Fruit fly (Drosophila melanogaster) whole organism, embryonic: Measurements from ENCODE around the gene CG11629.
A peak's percentile ranks its signal among the peaks of the same experiment; 100 is the strongest.

Experiments
- Blimp-1 ChIP-seq: fragments of 200-800 bp; sonication (Bioruptor generic); optimal IDR thresholded peaks from 3 replicates; lab custom pipeline; 2018; ENCODE audit warnings: missing biosample characterization, missing genetic modification characterization, mild to moderate bottlenecking, moderate library complexity, missing genetic modification reagents
- BtbVII ChIP-seq: fragments of 200-800 bp; sonication (Bioruptor generic); optimal IDR thresholded peaks from 3 replicates; lab custom pipeline; 2017; ENCODE audit warnings: missing biosample characterization, mild to moderate bottlenecking, missing genetic modification characterization
- CG10321 ChIP-seq: fragments of 200-800 bp; sonication (Bioruptor generic); IDR thresholded peaks from 2 replicates; pipeline ENCODE4 v1.3.6; 2022; ENCODE audit warnings: missing biosample characterization, missing genetic modification characterization
- CG10366 ChIP-seq: fragments of 200-800 bp; sonication (Bioruptor generic); IDR thresholded peaks from 2 replicates; pipeline ENCODE4 v1.3.6; 2022; ENCODE audit warnings: missing biosample characterization, missing genetic modification characterization
- CG10462 ChIP-seq: fragments of 200-800 bp; sonication (Bioruptor generic); optimal IDR thresholded peaks from 2 replicates; lab custom pipeline; 2016; ENCODE audit warnings: missing biosample characterization, missing genetic modification characterization
- CG15479 ChIP-seq: fragments of 200-800 bp; sonication (Bioruptor generic); optimal IDR thresholded peaks from 3 replicates; lab custom pipeline; 2019; ENCODE audit warnings: missing biosample characterization, mild to moderate bottlenecking, missing genetic modification characterization, moderate library complexity
- CG1647 ChIP-seq: fragments of 200-800 bp; sonication (Bioruptor generic); optimal IDR thresholded peaks from 3 replicates; lab custom pipeline; 2016; ENCODE audit warnings: missing biosample characterization, missing genetic modification characterization
- CG16813 ChIP-seq: fragments of 200-800 bp; sonication (Bioruptor generic); IDR thresholded peaks from 3 replicates; pipeline ENCODE4 v1.3.6; 2022; ENCODE audit warnings: missing biosample characterization, missing genetic modification characterization; ENCODE audit not compliant: partially characterized antibody
- CG17328 ChIP-seq: fragments of 200-800 bp; sonication (Bioruptor generic); IDR thresholded peaks from 2 replicates; pipeline ENCODE4 v1.3.6; 2022; ENCODE audit warnings: missing biosample characterization, missing genetic modification characterization
- CG17359 ChIP-seq: fragments of 200-800 bp; sonication (Bioruptor generic); optimal IDR thresholded peaks from 3 replicates; lab custom pipeline; 2018; ENCODE audit warnings: missing biosample characterization, mild to moderate bottlenecking, missing genetic modification characterization, moderate library complexity
- CG17912 ChIP-seq: fragments of 200-800 bp; sonication (Bioruptor generic); optimal IDR thresholded peaks from 2 replicates; lab custom pipeline; 2018; ENCODE audit warnings: missing biosample characterization, mild to moderate bottlenecking, missing genetic modification characterization
- CG1832 ChIP-seq: fragments of 200-800 bp; sonication (Bioruptor generic); optimal IDR thresholded peaks from 2 replicates; lab custom pipeline; 2017; ENCODE audit warnings: missing biosample characterization, mild to moderate bottlenecking, missing genetic modification characterization, inconsistent platforms
- CG2199 ChIP-seq: fragments of 200-800 bp; sonication (Bioruptor generic); IDR thresholded peaks from 3 replicates; pipeline ENCODE4 v1.3.6; 2022; ENCODE audit warnings: missing biosample characterization, missing genetic modification characterization
- CG6791 ChIP-seq: fragments of 200-800 bp; sonication (Bioruptor generic); IDR thresholded peaks from 3 replicates; pipeline ENCODE4 v1.3.6; 2022; ENCODE audit warnings: missing biosample characterization, missing genetic modification characterization; ENCODE audit not compliant: partially characterized antibody
- CG6854 ChIP-seq: fragments of 200-800 bp; sonication (Bioruptor generic); optimal IDR thresholded peaks from 3 replicates; lab custom pipeline; 2017; ENCODE audit warnings: missing biosample characterization, mild to moderate bottlenecking, missing genetic modification characterization
- CG7556 ChIP-seq: fragments of 200-800 bp; sonication (Bioruptor generic); optimal IDR thresholded peaks from 2 replicates; lab custom pipeline; 2017; ENCODE audit warnings: missing biosample characterization, mild to moderate bottlenecking, missing genetic modification characterization
- CG7745 ChIP-seq: fragments of 200-800 bp; sonication (Bioruptor generic); optimal IDR thresholded peaks from 2 replicates; lab custom pipeline; 2018; ENCODE audit warnings: missing biosample characterization, mild to moderate bottlenecking, missing genetic modification characterization, moderate library complexity
- CG8089 ChIP-seq: fragments of 200-800 bp; sonication (Bioruptor generic); optimal IDR thresholded peaks from 3 replicates; lab custom pipeline; 2016; ENCODE audit warnings: missing biosample characterization, missing genetic modification characterization
- CG9797 ChIP-seq: fragments of 200-800 bp; sonication (Bioruptor generic); optimal IDR thresholded peaks from 3 replicates; lab custom pipeline; 2018; ENCODE audit warnings: missing biosample characterization, mild to moderate bottlenecking, missing genetic modification characterization
- Dll ChIP-seq: fragments of 200-800 bp; sonication (Bioruptor generic); IDR thresholded peaks from 4 replicates; pipeline ENCODE4 v1.3.6; 2022; ENCODE audit warnings: missing biosample characterization, missing genetic modification characterization; ENCODE audit not compliant: partially characterized antibody
- Ets65A ChIP-seq: fragments of 200-800 bp; sonication (Bioruptor generic); peaks from one replicate; lab custom pipeline; 2016; ENCODE audit warnings: missing biosample characterization, missing genetic modification characterization
- Kr ChIP-seq: fragments of 200-800 bp; sonication (Bioruptor generic); optimal IDR thresholded peaks from 2 replicates; lab custom pipeline; 2017; ENCODE audit warnings: missing biosample characterization, mild to moderate bottlenecking, missing genetic modification characterization
- Max ChIP-seq: fragments of 200-800 bp; sonication (Bioruptor generic); optimal IDR thresholded peaks from 2 replicates; lab custom pipeline; 2016; ENCODE audit warnings: missing biosample characterization, mild to moderate bottlenecking, missing genetic modification characterization
- Med ChIP-seq: fragments of 200-800 bp; sonication (Bioruptor generic); peaks from one replicate; lab custom pipeline; 2016; ENCODE audit warnings: missing biosample characterization, missing genetic modification characterization, mild to moderate bottlenecking, inconsistent platforms, moderate library complexity
- Mes4 ChIP-seq: fragments of 200-800 bp; sonication (Bioruptor generic); optimal IDR thresholded peaks from 2 replicates; lab custom pipeline; 2016; ENCODE audit warnings: missing biosample characterization, missing genetic modification characterization
- NC2α ChIP-seq: fragments of 200-800 bp; sonication (Bioruptor generic); optimal IDR thresholded peaks from 2 replicates; lab custom pipeline; 2016; ENCODE audit warnings: missing biosample characterization, missing genetic modification characterization
- Nf-YB ChIP-seq: fragments of 200-800 bp; sonication (Bioruptor generic); optimal IDR thresholded peaks from 3 replicates; lab custom pipeline; 2019; ENCODE audit warnings: missing biosample characterization, mild to moderate bottlenecking, missing genetic modification characterization, moderate library complexity
- Nf-YC ChIP-seq: fragments of 200-800 bp; optimal IDR thresholded peaks from 3 replicates; lab custom pipeline; 2019; ENCODE audit warnings: missing biosample characterization, mild to moderate bottlenecking, missing genetic modification characterization, moderate library complexity
- Ssrp ChIP-seq: fragments of 200-800 bp; sonication (Bioruptor generic); optimal IDR thresholded peaks from 2 replicates; lab custom pipeline; 2018; ENCODE audit warnings: missing biosample characterization, mild to moderate bottlenecking, missing genetic modification characterization, moderate library complexity
- abd-A ChIP-seq: fragments of 200-800 bp; sonication (Bioruptor generic); optimal IDR thresholded peaks from 3 replicates; lab custom pipeline; 2019; ENCODE audit warnings: missing biosample characterization, mild to moderate bottlenecking, missing genetic modification characterization, moderate library complexity
- ato ChIP-seq: fragments of 200-800 bp; sonication (Bioruptor generic); IDR thresholded peaks from 2 replicates; pipeline ENCODE4 v1.3.6; 2022; ENCODE audit warnings: missing biosample characterization, missing genetic modification characterization; ENCODE audit not compliant: partially characterized antibody
- cad ChIP-seq: fragments of >200 bp; optimal IDR thresholded peaks from 2 replicates; lab custom pipeline; 2017; ENCODE audit warnings: missing biosample characterization, missing genetic modification characterization
- cg ChIP-seq: fragments of 200-800 bp; sonication (Bioruptor generic); optimal IDR thresholded peaks from 3 replicates; lab custom pipeline; 2019; ENCODE audit warnings: missing biosample characterization, mild to moderate bottlenecking, missing genetic modification characterization, moderate library complexity
- chm ChIP-seq: fragments of 200-800 bp; sonication (Bioruptor generic); IDR thresholded peaks from 2 replicates; pipeline ENCODE4 v1.3.6; 2022; ENCODE audit warnings: missing biosample characterization, missing genetic modification characterization
- h ChIP-seq: fragments of >200 bp; optimal IDR thresholded peaks from 2 replicates; lab custom pipeline; 2017
- hth ChIP-seq: fragments of >200 bp; optimal IDR thresholded peaks from 2 replicates; lab custom pipeline; 2017; ENCODE audit warnings: inconsistent platforms
- lbe ChIP-seq: fragments of 200-800 bp; sonication (Bioruptor generic); optimal IDR thresholded peaks from 2 replicates; lab custom pipeline; 2016; ENCODE audit warnings: missing biosample characterization, mild to moderate bottlenecking, missing genetic modification characterization
- lov ChIP-seq, 2 experiments: fragments of 200-800 bp in 1 of 2; fragments of >200 bp in 1 of 2; sonication (Bioruptor generic) in 1 of 2; IDR thresholded peaks in 1 of 2; optimal IDR thresholded peaks in 1 of 2; 2 replicates in 1 of 2; 3 replicates in 1 of 2; pipeline versions ENCODE4 v1.3.6 to Lab custom; 2017 to 2022; ENCODE audit warnings: missing biosample characterization in 1 of 2, missing genetic modification characterization in 1 of 2
- maf-S ChIP-seq: fragments of 200-800 bp; sonication (Bioruptor generic); optimal IDR thresholded peaks from 2 replicates; lab custom pipeline; 2016; ENCODE audit warnings: missing biosample characterization, missing genetic modification characterization
- nom ChIP-seq: fragments of 200-800 bp; sonication (Bioruptor generic); optimal IDR thresholded peaks from 2 replicates; lab custom pipeline; 2017; ENCODE audit warnings: missing biosample characterization, missing genetic modification characterization, mild to moderate bottlenecking, moderate library complexity, missing genetic modification reagents
- pb ChIP-seq: fragments of 200-800 bp; sonication (Bioruptor generic); optimal IDR thresholded peaks from 3 replicates; lab custom pipeline; 2016; ENCODE audit warnings: missing biosample characterization, missing genetic modification characterization
- pros ChIP-seq: fragments of 200-800 bp; sonication (Bioruptor generic); optimal IDR thresholded peaks from 3 replicates; lab custom pipeline; 2019; ENCODE audit warnings: missing biosample characterization, mild to moderate bottlenecking, missing genetic modification characterization, moderate library complexity
- pzg ChIP-seq: fragments of 200-800 bp; sonication (Bioruptor generic); optimal IDR thresholded peaks from 3 replicates; lab custom pipeline; 2018; ENCODE audit warnings: missing biosample characterization, mild to moderate bottlenecking, missing genetic modification characterization, moderate library complexity
- tin ChIP-seq: fragments of 200-800 bp; sonication (Bioruptor generic); optimal IDR thresholded peaks from 3 replicates; lab custom pipeline; 2016; ENCODE audit warnings: missing biosample characterization, missing genetic modification characterization
- tll ChIP-seq, 2 experiments: fragments of 200-800 bp in 1 of 2; fragments of >200 bp in 1 of 2; sonication (Bioruptor generic) in 1 of 2; optimal IDR thresholded peaks; 2 replicates each; lab custom pipeline; 2017 to 2019; ENCODE audit warnings: missing biosample characterization in 2 of 2, missing genetic modification characterization in 2 of 2, mild to moderate bottlenecking in 1 of 2, moderate library complexity in 1 of 2
- twi ChIP-seq: fragments of 200-800 bp; optimal IDR thresholded peaks from 2 replicates; lab custom pipeline; 2019; ENCODE audit warnings: missing biosample characterization, mild to moderate bottlenecking, missing genetic modification characterization, moderate library complexity
- wor ChIP-seq: fragments of 200-800 bp; sonication (Bioruptor generic); IDR thresholded peaks from 2 replicates; pipeline ENCODE4 v1.3.6; 2022; ENCODE audit warnings: missing biosample characterization, missing genetic modification characterization
- zfh1 ChIP-seq: fragments of 200-800 bp; sonication (Bioruptor generic); IDR thresholded peaks from 3 replicates; pipeline ENCODE4 v1.3.6; 2022; ENCODE audit warnings: missing biosample characterization, missing genetic modification characterization

The CG11629 gene

dm6 chr2L:21857744-21858143 lies 40.3 kb downstream of the CG11629 start:
- TF ChIP-seq CG2199 (GFP tag; lab: Robert Waterston, UW) (peak; percentile 84; the same call in 2 of the 3 replicates), CG6791 (GFP tag; lab: Robert Waterston, UW) (no peak), Nf-YC (tag; lab: Kevin White, UChicago) (peak; percentile 52), CG1647 (GFP tag; lab: Kevin White, UChicago) (no peak), zfh1 (GFP tag; lab: Robert Waterston, UW) (0 out of 3 replicates have a peak, but pooled peaks have one; percentile 29), CG1832 (GFP tag; lab: Kevin White, UChicago) (peak; percentile 71), Med (GFP tag; lab: Kevin White, UChicago) (peak; percentile 16), CG10321 (GFP tag; lab: Robert Waterston, UW) (peak; percentile 52; the same call in 1 of the 2 replicates), Nf-YB (GFP tag; lab: Kevin White, UChicago) (peak; percentile 14), Ets65A (GFP tag; lab: Kevin White, UChicago) (no peak), pb (GFP tag; lab: Kevin White, UChicago) (no peak), chm (0 out of 2 replicates have a peak, but pooled peaks have one; percentile 47), pzg (no peak), Max (GFP tag; lab: Kevin White, UChicago) (no peak), nom (GFP tag; lab: Kevin White, UChicago) (no peak), lov (optimal IDR thresholded peaks at IDR 0.05; lab: Kevin White, UChicago) (no peak), lov (GFP tag; IDR thresholded peaks at IDR 0.05; lab: Robert Waterston, UW) (0 out of 3 replicates have a peak, but pooled peaks have one; percentile 19), CG17912 (GFP tag; lab: Kevin White, UChicago) (no peak), ato (GFP tag; lab: Robert Waterston, UW) (no peak), CG10462 (GFP tag; lab: Kevin White, UChicago) (no peak), Mes4 (GFP tag; lab: Kevin White, UChicago) (no peak)

- TF ChIP-seq tll (GFP tag; optimal IDR thresholded peaks at IDR 0.05; lab: Kevin White, UChicago) (peak in 1 of 2 experiments; percentile 48), CG7556 (GFP tag; lab: Kevin White, UChicago) (no peak), CG16813 (GFP tag; lab: Robert Waterston, UW) (no peak), CG2199 (GFP tag; lab: Robert Waterston, UW) (0 out of 3 replicates have a peak, but pooled peaks have one; percentile 8), Kr (GFP tag; lab: Kevin White, UChicago) (peak; percentile 46), hth (lab: Kevin White, UChicago) (peak; percentile 99), pros (peak; percentile 49), lbe (GFP tag; lab: Kevin White, UChicago) (no peak), cad (GFP tag; lab: Kevin White, UChicago) (peak; percentile 39), NC2α (GFP tag; lab: Kevin White, UChicago) (no peak), cg (peak; percentile 21), CG15479 (peak; percentile 80)
- TF ChIP-seq, all 482 proteins: peak for 8
These were observed 42.3 kb downstream of the CG11629 start for dm6 chr2L:21855824-21856223.

dm6 chr2L:21855064-21855463 lies 43.0 kb downstream of the CG11629 start:
- TF ChIP-seq CG10366 (GFP tag; lab: Robert Waterston, UW), result no peak
- no peak for TF ChIP-seq CG8089 (GFP tag; lab: Kevin White, UChicago)
- TF ChIP-seq h (lab: Kevin White, UChicago), result no peak
- no peak for TF ChIP-seq CG7745 (tag; lab: Kevin White, UChicago)
- TF ChIP-seq CG17328, result no peak
- peak; percentile 54 for TF ChIP-seq cad (GFP tag; lab: Kevin White, UChicago)
- TF ChIP-seq CG9797, result no peak
- TF ChIP-seq abd-A, result no peak
- no peak for TF ChIP-seq CG6854 (GFP tag; lab: Kevin White, UChicago)
- TF ChIP-seq Dll, result no peak
- no peak for TF ChIP-seq BtbVII (GFP tag; lab: Kevin White, UChicago)
- peak; percentile 72 for TF ChIP-seq twi (tag; lab: Kevin White, UChicago)
- TF ChIP-seq Blimp-1 (GFP tag; lab: Kevin White, UChicago), result no peak
- TF ChIP-seq Ssrp (tag; lab: Kevin White, UChicago), result no peak
- no peak for TF ChIP-seq CG17359
- TF ChIP-seq wor (GFP tag; lab: Robert Waterston, UW), result no peak
- no peak for TF ChIP-seq tin (GFP tag; lab: Kevin White, UChicago)
- no peak for TF ChIP-seq maf-S
